Worm (Caenorhabditis elegans) whole organism, young adult: Measurements from ENCODE around the gene bath-44.

Source experiments
- B0019.2 ChIP-seq: fragments of 200-800 bp; sonication (Bioruptor generic); conservative IDR thresholded peaks from 2 replicates; pipeline ENCODE4 v1.3.6; 2022; ENCODE audit warnings: missing genetic modification reagents, missing genetic modification characterization, missing compliant biosample characterization
- B0035.1 ChIP-seq: sonication (generic microtip); optimal IDR thresholded peaks from 2 replicates; lab custom pipeline; 2016; ENCODE audit warnings: missing genetic modification characterization, mild to moderate bottlenecking, missing compliant biosample characterization, missing genotype, missing genetic modification reagents
- C06A6.2 ChIP-seq: fragments of 200-800 bp; sonication (Bioruptor generic); conservative IDR thresholded peaks from 2 replicates; pipeline ENCODE4 v1.3.6; 2022; ENCODE audit warnings: missing genetic modification characterization, missing compliant biosample characterization
- F10E7.11 ChIP-seq: sonication (generic microtip); optimal IDR thresholded peaks from 2 replicates; lab custom pipeline; 2017; ENCODE audit warnings: mild to moderate bottlenecking, missing genetic modification characterization, moderate library complexity, missing compliant biosample characterization
- F39B2.1 ChIP-seq: fragments of 200-800 bp; sonication (Bioruptor generic); IDR thresholded peaks from 2 replicates; pipeline ENCODE4 v1.3.6; 2022; ENCODE audit warnings: missing genetic modification reagents, missing genetic modification characterization, missing compliant biosample characterization
- F49E8.2 ChIP-seq: sonication (generic microtip); optimal IDR thresholded peaks from 3 replicates; lab custom pipeline; 2017; ENCODE audit warnings: missing genetic modification characterization, mild to moderate bottlenecking, missing compliant biosample characterization, antibody characterized with exemption, moderate library complexity; ENCODE audit not compliant: insufficient read depth
- F55B11.4 ChIP-seq: sonication (generic microtip); optimal IDR thresholded peaks from 2 replicates; lab custom pipeline; 2016; ENCODE audit warnings: missing compliant biosample characterization, missing genetic modification characterization, borderline replicate concordance; ENCODE audit not compliant: insufficient read depth
- F57C9.4 ChIP-seq: sonication (generic microtip); optimal IDR thresholded peaks from 2 replicates; lab custom pipeline; 2017; ENCODE audit warnings: mild to moderate bottlenecking, missing genetic modification characterization, missing compliant biosample characterization
- K12H6.12 ChIP-seq: fragments of 200-800 bp; sonication (Bioruptor generic); optimal IDR thresholded peaks from 2 replicates; lab custom pipeline; 2018; ENCODE audit warnings: mild to moderate bottlenecking, missing genetic modification characterization, missing compliant biosample characterization
- T07F8.4 ChIP-seq: sonication (generic microtip); optimal IDR thresholded peaks from 2 replicates; lab custom pipeline; 2016; ENCODE audit warnings: mild to moderate bottlenecking, missing genetic modification characterization, moderate library complexity, missing compliant biosample characterization
- Y53F4B.3 ChIP-seq: fragments of 200-800 bp; sonication (Bioruptor generic); IDR thresholded peaks from 2 replicates; pipeline ENCODE4 v1.3.6; 2022; ENCODE audit warnings: missing genetic modification reagents, missing genetic modification characterization, missing compliant biosample characterization
- Y53G8AR.9 ChIP-seq: fragments of 200-800 bp; sonication (Bioruptor generic); conservative IDR thresholded peaks from 2 replicates; pipeline ENCODE4 v1.3.6; 2022; ENCODE audit warnings: missing genetic modification reagents, missing genetic modification characterization, missing compliant biosample characterization
- Y67H2A.10 ChIP-seq: fragments of 200-800 bp; sonication (Bioruptor generic); conservative IDR thresholded peaks from 2 replicates; pipeline ENCODE4 v1.3.6; 2022; ENCODE audit warnings: missing genetic modification reagents, missing genetic modification characterization, missing compliant biosample characterization
- aptf-2 ChIP-seq: fragments of 200-800 bp; sonication (Bioruptor generic); conservative IDR thresholded peaks from 2 replicates; pipeline ENCODE4 v1.3.6; 2022; ENCODE audit warnings: missing genetic modification reagents, missing genetic modification characterization, missing compliant biosample characterization
- attf-6 ChIP-seq: fragments of 200-800 bp; sonication (Bioruptor generic); IDR thresholded peaks from 2 replicates; pipeline ENCODE4 v1.3.6; 2022; ENCODE audit warnings: missing genetic modification reagents, missing genetic modification characterization, missing compliant biosample characterization
- cebp-1 ChIP-seq, 2 experiments: fragments of 200-800 bp in 1 of 2; sonication (Bioruptor generic) in 1 of 2; sonication (generic microtip) in 1 of 2; IDR thresholded peaks in 1 of 2; optimal IDR thresholded peaks in 1 of 2; 2 replicates each; pipeline versions ENCODE4 v1.3.6 to Lab custom; 2017 to 2022; ENCODE audit warnings: missing compliant biosample characterization in 2 of 2, missing genetic modification characterization in 2 of 2, mild to moderate bottlenecking in 1 of 2, missing genetic modification reagents in 1 of 2, moderate library complexity in 1 of 2
- cebp-2 ChIP-seq: fragments of 200-800 bp; sonication (Bioruptor generic); IDR thresholded peaks from 2 replicates; pipeline ENCODE4 v1.3.6; 2022; ENCODE audit warnings: missing genetic modification characterization, missing compliant biosample characterization
- ceh-27 ChIP-seq: fragments of 200-800 bp; sonication (Bioruptor generic); optimal IDR thresholded peaks from 2 replicates; lab custom pipeline; 2018; ENCODE audit warnings: mild to moderate bottlenecking, missing genetic modification characterization, moderate library complexity, missing compliant biosample characterization
- die-1 ChIP-seq: sonication (generic microtip); optimal IDR thresholded peaks from 2 replicates; lab custom pipeline; 2016; ENCODE audit warnings: missing genotype, mild to moderate bottlenecking, missing genetic modification characterization, missing compliant biosample characterization
- dox-1 ChIP-seq: fragments of 200-800 bp; sonication (Bioruptor generic); IDR thresholded peaks from 2 replicates; pipeline ENCODE4 v1.3.6; 2022; ENCODE audit warnings: missing genetic modification reagents, missing genetic modification characterization, missing compliant biosample characterization
- dpff-1 ChIP-seq: sonication (generic microtip); optimal IDR thresholded peaks from 2 replicates; lab custom pipeline; 2017; ENCODE audit warnings: mild to moderate bottlenecking, missing genetic modification characterization, missing compliant biosample characterization
- efl-1 ChIP-seq: fragments of 150-350 bp; optimal IDR thresholded peaks from 2 replicates; lab custom pipeline; 2014; ENCODE audit warnings: missing biosample characterization, missing genetic modification reagents, missing genetic modification characterization
- egrh-3 ChIP-seq: fragments of 200-800 bp; sonication (Bioruptor generic); IDR thresholded peaks from 2 replicates; pipeline ENCODE4 v1.3.6; 2022; ENCODE audit warnings: missing genetic modification reagents, missing genetic modification characterization, missing compliant biosample characterization
- him-1 ChIP-seq: sonication (generic microtip); optimal IDR thresholded peaks from 2 replicates; lab custom pipeline; 2016; ENCODE audit warnings: missing genotype, missing genetic modification reagents, missing genetic modification characterization, missing compliant biosample characterization
- hmg-1.2 ChIP-seq: fragments of 200-800 bp; sonication (Bioruptor generic); IDR thresholded peaks from 2 replicates; pipeline ENCODE4 v1.3.6; 2022; ENCODE audit warnings: missing genetic modification reagents, missing genetic modification characterization, missing compliant biosample characterization
- hmg-20 ChIP-seq: fragments of 200-800 bp; sonication (Bioruptor generic); IDR thresholded peaks from 2 replicates; pipeline ENCODE4 v1.3.6; 2022; ENCODE audit warnings: missing genetic modification reagents, missing genetic modification characterization, missing compliant biosample characterization
- lin-35 ChIP-seq, 3 experiments: fragments of 150-350 bp in 2 of 3; sonication (generic microtip) in 1 of 3; optimal IDR thresholded peaks; 2 replicates each; lab custom pipeline; 2014 to 2018; ENCODE audit warnings: missing biosample characterization in 3 of 3, missing genetic modification characterization in 3 of 3, missing genetic modification reagents in 3 of 3
- madf-6 ChIP-seq: fragments of 200-800 bp; sonication (Bioruptor generic); IDR thresholded peaks from 2 replicates; pipeline ENCODE4 v1.3.6; 2022; ENCODE audit warnings: missing genetic modification reagents, missing genetic modification characterization, missing compliant biosample characterization
- madf-8 ChIP-seq: fragments of 200-800 bp; sonication (Bioruptor generic); conservative IDR thresholded peaks from 2 replicates; pipeline ENCODE4 v1.3.6; 2022; ENCODE audit warnings: missing genetic modification reagents, missing genetic modification characterization, missing compliant biosample characterization
- nhr-120 ChIP-seq: fragments of 200-800 bp; sonication (Bioruptor generic); IDR thresholded peaks from 2 replicates; pipeline ENCODE4 v1.3.6; 2022; ENCODE audit warnings: missing genetic modification characterization, missing compliant biosample characterization
- nhr-27 ChIP-seq: fragments of 200-800 bp; sonication (Bioruptor generic); optimal IDR thresholded peaks from 2 replicates; lab custom pipeline; 2018; ENCODE audit warnings: mild to moderate bottlenecking, missing genetic modification characterization, moderate library complexity, missing compliant biosample characterization
- rcor-1 ChIP-seq: fragments of 200-800 bp; sonication (Bioruptor generic); IDR thresholded peaks from 2 replicates; pipeline ENCODE4 v1.3.6; 2022; ENCODE audit warnings: missing genetic modification reagents, missing genetic modification characterization, missing compliant biosample characterization
- rec-8 ChIP-seq, 2 experiments: sonication (generic microtip); optimal IDR thresholded peaks; 2 replicates each; lab custom pipeline; 2016; ENCODE audit warnings: mild to moderate bottlenecking in 2 of 2, missing genetic modification characterization in 2 of 2, missing genetic modification reagents in 2 of 2, missing genotype in 2 of 2, missing biosample characterization in 1 of 2, missing compliant biosample characterization in 1 of 2, moderate library complexity in 1 of 2
- sdz-38 ChIP-seq: sonication (generic microtip); optimal IDR thresholded peaks from 2 replicates; lab custom pipeline; 2016; ENCODE audit warnings: missing genotype, missing genetic modification characterization, missing compliant biosample characterization
- snpc-1.1 ChIP-seq: sonication (generic microtip); optimal IDR thresholded peaks from 2 replicates; lab custom pipeline; 2017; ENCODE audit warnings: missing genetic modification characterization, mild to moderate bottlenecking, missing compliant biosample characterization, antibody characterized with exemption, moderate library complexity, missing genotype, missing genetic modification reagents; ENCODE audit not compliant: insufficient read depth
- snpc-4 ChIP-seq, 5 experiments: fragments of 150-350 bp in 1 of 5; sonication (generic microtip) in 4 of 5; optimal IDR thresholded peaks; 2 replicates each; lab custom pipeline; 2014 to 2018; ENCODE audit warnings: missing genetic modification characterization in 5 of 5, missing biosample characterization in 3 of 5, antibody characterized with exemption in 2 of 5, mild to moderate bottlenecking in 2 of 5, missing compliant biosample characterization in 2 of 5, missing genotype in 2 of 5, moderate library complexity in 2 of 5, missing genetic modification reagents in 1 of 5
- somi-1 ChIP-seq: fragments of 200-800 bp; sonication (Bioruptor generic); optimal IDR thresholded peaks from 2 replicates; lab custom pipeline; 2018; ENCODE audit warnings: mild to moderate bottlenecking, missing genetic modification characterization, missing compliant biosample characterization
- sptf-2 ChIP-seq: fragments of 200-800 bp; sonication (Bioruptor generic); optimal IDR thresholded peaks from 2 replicates; lab custom pipeline; 2018; ENCODE audit warnings: mild to moderate bottlenecking, missing genetic modification characterization, missing compliant biosample characterization
- tbx-9 ChIP-seq: sonication (generic microtip); optimal IDR thresholded peaks from 2 replicates; lab custom pipeline; 2016; ENCODE audit warnings: borderline replicate concordance, missing genetic modification characterization, inconsistent platforms, missing compliant biosample characterization
- unc-130 ChIP-seq: sonication (generic microtip); optimal IDR thresholded peaks from 2 replicates; lab custom pipeline; 2016; ENCODE audit warnings: missing genetic modification reagents, missing genetic modification characterization, missing compliant biosample characterization
- unc-62 ChIP-seq: fragments of 150-350 bp; optimal IDR thresholded peaks from 2 replicates; lab custom pipeline; 2014; ENCODE audit warnings: missing biosample characterization, missing genetic modification reagents, missing genetic modification characterization
- xnd-1 ChIP-seq: sonication (generic microtip); optimal IDR thresholded peaks from 2 replicates; lab custom pipeline; 2016; ENCODE audit warnings: missing genotype, missing genetic modification reagents, missing genetic modification characterization, missing compliant biosample characterization
- ztf-18 ChIP-seq: sonication (generic microtip); optimal IDR thresholded peaks from 2 replicates; lab custom pipeline; 2016; ENCODE audit warnings: missing genotype, mild to moderate bottlenecking, missing genetic modification characterization, missing compliant biosample characterization

The bath-44 gene

DNA sequence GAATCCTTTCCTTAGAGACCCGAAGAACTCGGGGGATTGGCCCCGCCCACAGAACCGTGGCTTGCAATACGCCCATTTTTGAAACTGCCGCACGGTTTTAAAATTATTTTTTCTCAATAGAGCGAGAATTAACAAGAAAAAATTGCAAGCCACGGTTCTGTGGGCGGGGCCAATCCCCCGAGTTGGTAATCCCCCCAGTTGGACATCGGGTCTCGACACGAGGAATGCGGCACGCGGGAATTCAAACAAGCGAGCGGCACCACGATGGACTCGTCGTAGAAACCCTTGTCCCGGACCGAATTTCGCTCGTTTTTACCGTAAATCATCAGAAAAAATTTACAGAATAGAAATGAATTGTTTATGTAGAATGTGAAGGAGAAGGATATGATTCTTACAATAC, 41.7 kb upstream of the bath-44 start (continued):
- TF ChIP-seq B0035.1 (tag; lab: Kevin White, UChicago) (no peak), xnd-1 (tag; lab: Kevin White, UChicago) (peak; percentile 51), F57C9.4 (no peak), madf-8 (GFP tag; lab: Robert Waterston, UW) (peak; percentile 56; the same call in 1 of the 2 replicates), hmg-20 (no peak), unc-130 (GFP tag; lab: Kevin White, UChicago) (peak; percentile 42), C06A6.2 (GFP tag; lab: Robert Waterston, UW) (no peak), K12H6.12 (tag; lab: Kevin White, UChicago) (no peak), F49E8.2 (tag; lab: Kevin White, UChicago) (peak; percentile 50), F39B2.1 (GFP tag; lab: Robert Waterston, UW) (no peak), rcor-1 (GFP tag; lab: Robert Waterston, UW) (peak; percentile 65), rec-8 (tag; optimal IDR thresholded peaks at IDR 0.05; lab: Kevin White, UChicago) (no peak), cebp-2 (GFP tag; lab: Robert Waterston, UW) (no peak), him-1 (no peak), somi-1 (GFP tag; lab: Kevin White, UChicago) (no peak), aptf-2 (GFP tag; lab: Robert Waterston, UW) (0 out of 2 replicates have a peak, but pooled peaks have one; percentile 22), dox-1 (GFP tag; lab: Robert Waterston, UW) (peak; percentile 33; the same call in 1 of the 2 replicates), Y53F4B.3 (GFP tag; lab: Robert Waterston, UW) (no peak)

DNA sequence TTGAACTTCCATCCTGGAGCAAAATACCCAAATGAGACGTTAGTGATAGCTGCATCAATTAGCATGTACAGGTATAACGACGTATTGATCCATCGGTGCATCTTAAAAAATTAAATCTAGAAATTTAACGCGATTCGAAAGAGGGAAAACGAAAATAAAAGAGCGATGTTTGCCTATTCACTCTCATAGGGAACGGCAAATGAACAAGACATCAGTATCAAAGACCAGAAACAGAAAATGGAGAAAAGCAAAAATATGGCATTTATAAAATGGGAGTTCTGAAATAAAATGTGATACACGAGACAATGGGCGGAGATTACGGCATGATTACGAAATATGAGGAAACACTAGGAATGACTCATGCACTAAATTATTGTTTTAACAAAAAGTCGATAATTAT, 38.4 kb upstream of the bath-44 start, which contains the start of gene haf-2:
TSS of gene haf-2 (minus strand) at position 101 of the 400 bp plus-strand sequence.
- no peak for TF ChIP-seq cebp-1 (GFP tag; IDR thresholded peaks at IDR 0.05; lab: Robert Waterston, UW)
- peak; percentile 87 for TF ChIP-seq cebp-1 (tag; optimal IDR thresholded peaks at IDR 0.05; lab: Kevin White, UChicago)
- no peak for TF ChIP-seq sdz-38 (tag; lab: Kevin White, UChicago)
- TF ChIP-seq dpff-1 (tag; lab: Kevin White, UChicago): no peak
- no peak for TF ChIP-seq die-1
- no peak for TF ChIP-seq nhr-120 (GFP tag; lab: Robert Waterston, UW)
- no peak for TF ChIP-seq ztf-18 (tag; lab: Kevin White, UChicago)
- no peak for TF ChIP-seq snpc-1.1
- no peak for TF ChIP-seq unc-62 (GFP tag; lab: Kevin White, UChicago)

DNA sequence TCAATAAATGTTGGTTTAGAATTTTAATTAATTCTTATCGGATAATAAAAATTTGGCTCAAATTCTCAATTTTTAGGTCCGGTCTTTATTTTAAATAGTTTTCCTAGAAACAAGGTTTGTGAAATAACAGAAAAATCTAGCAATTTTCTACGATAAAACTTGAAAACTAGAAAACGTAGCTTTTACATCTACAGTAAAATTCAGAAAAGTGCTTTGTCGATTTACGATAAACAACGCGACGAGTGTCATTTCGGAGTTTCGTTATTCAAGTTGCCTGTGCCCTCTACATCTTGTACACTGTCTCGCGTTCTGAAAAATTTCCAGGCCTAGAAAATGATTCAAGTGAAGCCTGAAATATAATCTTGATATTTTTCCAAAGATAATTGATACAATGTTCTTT, 38.0 kb upstream of the bath-44 start:
- TF ChIP-seq xnd-1 (tag; lab: Kevin White, UChicago): peak; percentile 69
- peak; percentile 83 for TF ChIP-seq madf-8 (GFP tag; lab: Robert Waterston, UW)
- no peak for TF ChIP-seq snpc-4 (GFP tag; optimal IDR thresholded peaks at IDR 0.05; lab: Kevin White, UChicago)
- peak in 1 of 4 experiments; percentile 21 for TF ChIP-seq snpc-4 (tag; optimal IDR thresholded peaks at IDR 0.05; lab: Kevin White, UChicago)
- TF ChIP-seq Y53G8AR.9 (GFP tag; lab: Robert Waterston, UW): no peak
- no peak for TF ChIP-seq F10E7.11 (tag; lab: Kevin White, UChicago)
- peak; percentile 93 for TF ChIP-seq madf-6 (GFP tag; lab: Robert Waterston, UW)
- TF ChIP-seq T07F8.4: no peak
- TF ChIP-seq F55B11.4 (tag; lab: Kevin White, UChicago): no peak
- TF ChIP-seq Y67H2A.10 (GFP tag; lab: Robert Waterston, UW): no peak
- TF ChIP-seq ceh-27: no peak
- no peak for TF ChIP-seq aptf-2 (GFP tag; lab: Robert Waterston, UW)
- no peak for TF ChIP-seq egrh-3 (GFP tag; lab: Robert Waterston, UW)
- TF ChIP-seq B0035.1 (tag; lab: Kevin White, UChicago): no peak
- no peak for TF ChIP-seq sptf-2 (GFP tag; lab: Kevin White, UChicago)
- TF ChIP-seq lin-35 (GFP tag; optimal IDR thresholded peaks at IDR 0.05; lab: Kevin White, UChicago): no peak
- TF ChIP-seq efl-1 (GFP tag; lab: Kevin White, UChicago): peak; percentile 17
- TF ChIP-seq nhr-27: no peak
- peak; percentile 32; the same call in 1 of the 2 replicates for TF ChIP-seq B0019.2 (GFP tag; lab: Robert Waterston, UW)
- TF ChIP-seq tbx-9: no peak
- no peak for TF ChIP-seq F39B2.1 (GFP tag; lab: Robert Waterston, UW)
- peak; percentile 92 for TF ChIP-seq hmg-1.2 (GFP tag; lab: Robert Waterston, UW)
- TF ChIP-seq attf-6: no peak
